1 fruit fly cellular context compared by ENCODE assay signal in the genomic region with DNA sequence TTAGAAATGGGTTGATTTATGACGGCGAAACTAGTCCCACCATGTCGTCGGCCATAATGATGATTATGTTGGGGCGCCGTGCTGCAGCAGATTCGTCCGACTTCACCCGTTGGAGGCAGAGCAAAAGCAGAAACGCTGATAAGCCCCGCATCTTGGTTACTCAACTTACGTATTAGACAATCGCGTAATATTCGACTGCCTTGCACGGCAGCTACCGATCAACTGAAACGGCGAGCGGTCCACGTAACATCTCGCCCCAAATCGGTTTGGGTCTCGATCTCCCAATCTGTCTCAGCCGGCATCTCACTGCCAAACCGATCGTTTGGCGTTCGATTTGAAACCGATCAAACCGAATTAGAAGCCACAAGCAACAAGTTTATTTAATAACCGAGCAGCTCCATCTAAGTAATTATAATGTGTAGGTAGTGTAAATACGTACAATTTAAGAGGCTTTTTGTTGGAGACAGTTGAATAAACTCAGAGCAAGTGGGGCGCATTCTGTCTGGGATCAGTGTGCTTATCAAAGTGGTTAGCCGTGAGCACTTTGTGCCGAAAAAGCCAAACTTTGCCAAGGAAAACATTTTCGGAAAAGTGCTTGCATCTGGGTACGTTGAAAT.
TF ChIP-seq lines count a peak whose summit lies in the region.

CG32191 (minus strand) TSS at position 550 of the 617 bp plus-strand sequence.

TF ChIP-seq in whole organism, embryonic, 481 proteins besides CTCF, POLR2A, EP300 and RAD21 (continued from another document):
- TF ChIP-seq caup (GFP tag; optimal IDR thresholded peaks at IDR 0.05; lab: Kevin White, UChicago; ENCODE audit: severe bottlenecking) (peak; percentile 50), tna (GFP tag; IDR thresholded peaks at IDR 0.05; lab: Robert Waterston, UW; ENCODE audit: partially characterized antibody) (no peak), Rfx (GFP tag; IDR thresholded peaks at IDR 0.05; lab: Robert Waterston, UW) (peak; percentile 18; the same call in 1 of the 2 replicates), Nf-YB (GFP tag; optimal IDR thresholded peaks at IDR 0.05; lab: Kevin White, UChicago) (no peak), CG13296 (GFP tag; optimal IDR thresholded peaks at IDR 0.05; lab: Kevin White, UChicago) (peak; percentile 38), peb (GFP tag; IDR thresholded peaks at IDR 0.05; lab: Robert Waterston, UW) (no peak), ssp (GFP tag; IDR thresholded peaks at IDR 0.05; lab: Robert Waterston, UW) (no peak), CG31365 (tag; optimal IDR thresholded peaks at IDR 0.05; lab: Kevin White, UChicago) (no peak), Eip74EF (GFP tag; optimal IDR thresholded peaks at IDR 0.05; lab: Kevin White, UChicago) (no peak), CG11695 (GFP tag; IDR thresholded peaks at IDR 0.05; lab: Robert Waterston, UW) (0 out of 3 replicates have a peak, but pooled peaks have one; percentile 11), PHDP (tag; optimal IDR thresholded peaks at IDR 0.05; lab: Kevin White, UChicago) (peak; percentile 22), Jarid2 (GFP tag; optimal IDR thresholded peaks at IDR 0.05; lab: Kevin White, UChicago) (peak; percentile 27), CG9437 (GFP tag; optimal IDR thresholded peaks at IDR 0.05; lab: Kevin White, UChicago) (peak; percentile 59), CG3995 (GFP tag; optimal IDR thresholded peaks at IDR 0.05; lab: Kevin White, UChicago) (no peak), CG1529 (GFP tag; optimal IDR thresholded peaks at IDR 0.05; lab: Kevin White, UChicago) (no peak), CG12155 (GFP tag; optimal IDR thresholded peaks at IDR 0.05; lab: Kevin White, UChicago) (no peak), kah (GFP tag; optimal IDR thresholded peaks at IDR 0.05; lab: Kevin White, UChicago) (no peak), HLH54F (GFP tag; optimal IDR thresholded peaks at IDR 0.05; lab: Kevin White, UChicago) (no peak), bowl (GFP tag; IDR thresholded peaks at IDR 0.05; lab: Robert Waterston, UW) (no peak), hkb (optimal IDR thresholded peaks at IDR 0.05; lab: Kevin White, UChicago) (no peak), hkb (GFP tag; IDR thresholded peaks at IDR 0.05; lab: Robert Waterston, UW) (no peak), dmrt99B (tag; optimal IDR thresholded peaks at IDR 0.05; lab: Kevin White, UChicago) (no peak), scrt (GFP tag; optimal IDR thresholded peaks at IDR 0.05; lab: Kevin White, UChicago) (no peak), CG3163 (GFP tag; optimal IDR thresholded peaks at IDR 0.05; lab: Kevin White, UChicago) (no peak), CG18599 (GFP tag; optimal IDR thresholded peaks at IDR 0.05; lab: Kevin White, UChicago) (no peak), CG15514 (GFP tag; optimal IDR thresholded peaks at IDR 0.05; lab: Kevin White, UChicago) (peak; percentile 48), gsb-n (tag; optimal IDR thresholded peaks at IDR 0.05; lab: Kevin White, UChicago) (no peak), Aef1 (GFP tag; IDR thresholded peaks at IDR 0.05; lab: Robert Waterston, UW) (no peak), Asciz (GFP tag; optimal IDR thresholded peaks at IDR 0.05; lab: Kevin White, UChicago) (peak; percentile 52), stwl (tag; optimal IDR thresholded peaks at IDR 0.05; lab: Kevin White, UChicago) (no peak), Pdp1 (GFP tag; optimal IDR thresholded peaks at IDR 0.05; lab: Kevin White, UChicago) (peak in 1 of 2 experiments; percentile 93), gfzf (GFP tag; optimal IDR thresholded peaks at IDR 0.05; lab: Kevin White, UChicago) (no peak), CrebB (tag; optimal IDR thresholded peaks at IDR 0.05; lab: Kevin White, UChicago) (peak; percentile 2), oc (tag; optimal IDR thresholded peaks at IDR 0.05; lab: Kevin White, UChicago) (peak; percentile 40), CG3281 (GFP tag; optimal IDR thresholded peaks at IDR 0.05; lab: Kevin White, UChicago) (peak; percentile 4), CG4820 (GFP tag; optimal IDR thresholded peaks at IDR 0.05; lab: Kevin White, UChicago) (no peak), zf30C (GFP tag; optimal IDR thresholded peaks at IDR 0.05; lab: Kevin White, UChicago) (no peak), BtbVII (GFP tag; optimal IDR thresholded peaks at IDR 0.05; lab: Kevin White, UChicago) (peak; percentile 44), Vsx1 (GFP tag; optimal IDR thresholded peaks at IDR 0.05; lab: Kevin White, UChicago) (peak; percentile 3), ato (GFP tag; IDR thresholded peaks at IDR 0.05; lab: Robert Waterston, UW; ENCODE audit: partially characterized antibody) (no peak), knrl (GFP tag; IDR thresholded peaks at IDR 0.05; lab: Robert Waterston, UW; ENCODE audit: partially characterized antibody) (no peak), Doc2 (GFP tag; IDR thresholded peaks at IDR 0.05; lab: Robert Waterston, UW) (no peak), CG15073 (GFP tag; optimal IDR thresholded peaks at IDR 0.05; lab: Kevin White, UChicago) (no peak), mirr (GFP tag; optimal IDR thresholded peaks at IDR 0.05; lab: Kevin White, UChicago) (peak; percentile 44), Dip2 (GFP tag; IDR thresholded peaks at IDR 0.05; lab: Robert Waterston, UW) (no peak), Ssrp (tag; optimal IDR thresholded peaks at IDR 0.05; lab: Kevin White, UChicago) (no peak), usp (GFP tag; optimal IDR thresholded peaks at IDR 0.05; lab: Kevin White, UChicago) (no peak), ci (GFP tag; IDR thresholded peaks at IDR 0.05; lab: Robert Waterston, UW) (0 out of 3 replicates have a peak, but pooled peaks have one; percentile 31), CG13287 (GFP tag; IDR thresholded peaks at IDR 0.05; lab: Robert Waterston, UW; ENCODE audit: partially characterized antibody) (no peak), Hey (tag; optimal IDR thresholded peaks at IDR 0.05; lab: Kevin White, UChicago) (no peak), CG32532 (GFP tag; IDR thresholded peaks at IDR 0.05; lab: Robert Waterston, UW) (0 out of 2 replicates have a peak, but pooled peaks have one; percentile 23), CG11398 (GFP tag; optimal IDR thresholded peaks at IDR 0.05; lab: Kevin White, UChicago) (no peak), zen2 (GFP tag; IDR thresholded peaks at IDR 0.05; lab: Robert Waterston, UW; ENCODE audit: partially characterized antibody) (no peak), CG3407 (GFP tag; optimal IDR thresholded peaks at IDR 0.05; lab: Kevin White, UChicago) (no peak), CG2889 (GFP tag; IDR thresholded peaks at IDR 0.05; lab: Robert Waterston, UW) (0 out of 3 replicates have a peak, but pooled peaks have one; percentile 8), Max (GFP tag; optimal IDR thresholded peaks at IDR 0.05; lab: Kevin White, UChicago) (no peak), pum (GFP tag; optimal IDR thresholded peaks at IDR 0.05; lab: Kevin White, UChicago) (no peak), CG12236 (GFP tag; optimal IDR thresholded peaks at IDR 0.05; lab: Kevin White, UChicago) (no peak), C15 (GFP tag; IDR thresholded peaks at IDR 0.05; lab: Robert Waterston, UW) (no peak), CG9797 (GFP tag; optimal IDR thresholded peaks at IDR 0.05; lab: Kevin White, UChicago) (no peak), Abd-B (GFP tag; optimal IDR thresholded peaks at IDR 0.05; lab: Kevin White, UChicago) (no peak), CG31224 (GFP tag; IDR thresholded peaks at IDR 0.05; lab: Robert Waterston, UW) (no peak), lab (GFP tag; optimal IDR thresholded peaks at IDR 0.05; lab: Kevin White, UChicago) (peak; percentile 79), CG30403 (GFP tag; optimal IDR thresholded peaks at IDR 0.05; lab: Kevin White, UChicago) (no peak), gce (GFP tag; IDR thresholded peaks at IDR 0.05; lab: Robert Waterston, UW) (no peak), CG5180 (GFP tag; optimal IDR thresholded peaks at IDR 0.05; lab: Kevin White, UChicago) (peak; percentile 95), CG10543 (GFP tag; optimal IDR thresholded peaks at IDR 0.05; lab: Kevin White, UChicago) (peak; percentile 44), CG31388 (GFP tag; optimal IDR thresholded peaks at IDR 0.05; lab: Kevin White, UChicago) (no peak), CG6854 (GFP tag; optimal IDR thresholded peaks at IDR 0.05; lab: Kevin White, UChicago) (peak; percentile 11), Oli (tag; optimal IDR thresholded peaks at IDR 0.05; lab: Kevin White, UChicago) (no peak), jigr1 (GFP tag; IDR thresholded peaks at IDR 0.05; lab: Robert Waterston, UW) (no peak), CG8089 (GFP tag; optimal IDR thresholded peaks at IDR 0.05; lab: Kevin White, UChicago) (no peak), sug (tag; optimal IDR thresholded peaks at IDR 0.05; lab: Kevin White, UChicago) (peak; percentile 29), Atf6 (GFP tag; IDR thresholded peaks at IDR 0.05; lab: Robert Waterston, UW) (0 out of 2 replicates have a peak, but pooled peaks have one; percentile 32), CG11723 (GFP tag; optimal IDR thresholded peaks at IDR 0.05; lab: Kevin White, UChicago) (no peak), chinmo (GFP tag; IDR thresholded peaks at IDR 0.05; lab: Robert Waterston, UW; ENCODE audit: partially characterized antibody) (0 out of 4 replicates have a peak, but pooled peaks have one; percentile 37), CG18476 (GFP tag; optimal IDR thresholded peaks at IDR 0.05; lab: Kevin White, UChicago) (no peak), Lpt (GFP tag; optimal IDR thresholded peaks at IDR 0.05; lab: Kevin White, UChicago) (no peak), slp2 (GFP tag; optimal IDR thresholded peaks at IDR 0.05; lab: Kevin White, UChicago) (no peak), Meics (GFP tag; optimal IDR thresholded peaks at IDR 0.05; lab: Kevin White, UChicago) (peak; percentile 34), CG34376 (GFP tag; optimal IDR thresholded peaks at IDR 0.05; lab: Kevin White, UChicago) (peak; percentile 59), CG8290 (GFP tag; optimal IDR thresholded peaks at IDR 0.05; lab: Kevin White, UChicago) (no peak), CG8290 (tag; optimal IDR thresholded peaks at IDR 0.05; lab: Kevin White, UChicago) (peak in 1 of 2 experiments; percentile 53), CG6175 (GFP tag; IDR thresholded peaks at IDR 0.05; lab: Robert Waterston, UW) (0 out of 3 replicates have a peak, but pooled peaks have one; percentile 33), sens (GFP tag; lab: Kevin White, UChicago) (peak; percentile 69), CG12071 (GFP tag; optimal IDR thresholded peaks at IDR 0.05; lab: Kevin White, UChicago) (peak; percentile 32), ara (GFP tag; IDR thresholded peaks at IDR 0.05; lab: Robert Waterston, UW) (no peak), CG14710 (tag; optimal IDR thresholded peaks at IDR 0.05; lab: Kevin White, UChicago) (no peak), CG14050 (GFP tag; IDR thresholded peaks at IDR 0.05; lab: Robert Waterston, UW) (no peak), Optix (GFP tag; IDR thresholded peaks at IDR 0.05; lab: Robert Waterston, UW) (no peak), luna (GFP tag; optimal IDR thresholded peaks at IDR 0.05; lab: Kevin White, UChicago) (no peak)
TF ChIP-seq in whole organism, embryonic: peak in this region for 44.
